Worm (Caenorhabditis elegans): Measurements from ENCODE around the gene lys-3.

DNA sequence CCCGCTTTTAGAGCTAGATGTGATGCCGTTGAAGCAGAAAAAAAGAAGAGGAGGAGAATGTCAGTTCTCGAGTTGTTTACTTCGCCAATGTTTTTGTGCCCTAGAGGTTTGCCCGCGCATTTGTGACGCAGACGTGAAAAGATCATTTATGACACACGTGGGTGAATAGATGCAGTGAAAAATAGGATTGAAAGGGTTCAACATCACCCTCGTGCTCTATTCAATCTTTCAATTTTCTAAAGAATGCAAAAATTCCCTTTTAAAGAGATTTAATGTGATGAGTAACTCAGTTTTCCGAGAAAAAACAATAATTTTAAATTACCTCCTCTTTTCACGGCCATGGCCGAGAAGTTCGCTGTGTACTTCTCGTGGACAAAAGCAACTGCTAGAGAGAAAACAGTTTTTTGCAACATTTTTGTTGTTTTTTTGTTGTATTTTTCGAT is 36.9 kb downstream of the lys-3 start:
- TF ChIP-seq mab-5 (tag; optimal IDR thresholded peaks at IDR 0.05) (no peak), bed-3 (GFP tag; optimal IDR thresholded peaks at IDR 0.05) (no peak), elt-3 (tag; optimal IDR thresholded peaks at IDR 0.05) (no peak), drap-1 (GFP tag; optimal IDR thresholded peaks at IDR 0.05) (no peak), ceh-43 (GFP tag; optimal IDR thresholded peaks at IDR 0.05) (no peak)
